Fruit fly (Drosophila melanogaster) whole organism, wandering third instar larva: Measurements from ENCODE around the gene Polr1E.

ENCODE experiments used
- OdsH ChIP-seq: fragments of 200-800 bp; sonication (Bioruptor generic); optimal IDR thresholded peaks from 2 replicates; lab custom pipeline; 2016; ENCODE audit warnings: missing biosample characterization, mild to moderate bottlenecking, missing genetic modification characterization
- rgr ChIP-seq: fragments of 200-800 bp; sonication (Bioruptor generic); optimal IDR thresholded peaks from 3 replicates; lab custom pipeline; 2016; ENCODE audit warnings: missing biosample characterization, mild to moderate bottlenecking, missing genetic modification characterization
- tai ChIP-seq: sonication (Bioruptor generic); optimal IDR thresholded peaks from 2 replicates; lab custom pipeline; 2016; ENCODE audit warnings: missing biosample characterization, missing genetic modification characterization

DNA sequence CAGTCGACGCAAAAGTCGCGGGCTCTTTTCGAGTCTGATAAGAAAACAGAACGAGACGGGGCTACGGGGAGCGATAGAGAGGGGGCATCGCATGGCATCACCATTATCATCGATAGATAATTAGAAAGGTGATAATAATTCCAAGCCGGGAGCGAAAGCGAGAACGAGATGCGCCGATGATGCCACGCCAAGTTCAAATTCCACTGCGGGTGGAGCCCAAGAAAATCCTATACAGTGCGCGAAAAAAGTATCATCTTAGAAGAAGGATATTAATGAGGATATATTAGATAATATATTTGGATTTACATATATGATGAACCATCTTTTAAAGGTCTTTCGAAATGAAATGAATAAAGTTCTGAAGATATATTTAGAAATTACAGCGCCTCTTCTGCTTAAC is 11.2 kb upstream of the Polr1E start:
- TF ChIP-seq tai (GFP tag; lab: Kevin White, UChicago) (no peak), OdsH (GFP tag; lab: Kevin White, UChicago) (no peak), rgr (GFP tag; lab: Kevin White, UChicago) (no peak)
